Fruit fly (Drosophila melanogaster) S2 (cell line): ENCODE measurements around the gene CG32022.

ENCODE experiments used
- CG8478 ChIP-seq: fragments of >200 bp; optimal IDR thresholded peaks from 2 replicates; lab custom pipeline; 2018
- CTCF ChIP-seq, 2 experiments: fragments of >200 bp; optimal IDR thresholded peaks; 2 replicates each; lab custom pipeline; 2018

DNA sequence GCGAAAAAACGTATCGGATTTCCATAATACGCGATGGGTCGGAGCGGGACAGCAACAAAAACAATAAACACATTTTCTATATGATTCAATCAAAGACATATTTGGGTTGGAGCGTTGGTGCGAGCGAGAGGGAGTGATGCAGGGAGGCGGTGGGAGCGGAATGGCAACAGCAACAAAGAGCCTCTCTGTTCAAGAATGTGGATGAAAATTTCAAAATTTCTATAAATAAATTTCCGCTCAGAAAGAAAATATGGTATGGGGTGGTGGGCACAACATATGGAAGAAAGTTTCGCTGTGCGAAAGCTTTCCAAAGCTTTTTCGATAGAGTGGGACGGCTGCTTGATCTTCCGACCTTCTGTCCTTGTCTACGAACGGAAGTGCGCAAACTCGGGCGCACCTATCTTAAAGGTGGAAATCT is 20.0 kb upstream of the CG32022 start:
- TF ChIP-seq CG8478 = no peak
- no peak for TF ChIP-seq CTCF (optimal IDR thresholded peaks at IDR 0.05; lab: Kevin White, UChicago)
